Worm (Caenorhabditis elegans) whole organism, L2 larva: ENCODE results near the gene ubc-18.
A peak's percentile ranks its signal among the peaks of the same experiment; 100 is the strongest.

ENCODE experiments used
- C34F6.9 ChIP-seq: fragments of 150-350 bp; optimal IDR thresholded peaks from 2 replicates; lab custom pipeline; 2014; ENCODE audit warnings: missing biosample characterization, missing genetic modification characterization
- F13H6.1 ChIP-seq: sonication (generic microtip); optimal IDR thresholded peaks from 2 replicates; lab custom pipeline; 2016; ENCODE audit warnings: missing genetic modification characterization, missing compliant biosample characterization
- R02D3.7 ChIP-seq: fragments of 150-350 bp; optimal IDR thresholded peaks from 2 replicates; lab custom pipeline; 2014; ENCODE audit warnings: missing biosample characterization, missing genetic modification characterization
- Y55F3AM.14 ChIP-seq: fragments of 200-800 bp; sonication (Bioruptor generic); optimal IDR thresholded peaks from 2 replicates; lab custom pipeline; 2018; ENCODE audit warnings: mild to moderate bottlenecking, missing genetic modification characterization, missing compliant biosample characterization
- alr-1 ChIP-seq: fragments of 150-350 bp; optimal IDR thresholded peaks from 2 replicates; lab custom pipeline; 2014; ENCODE audit warnings: missing biosample characterization, missing genetic modification characterization
- aly-2 ChIP-seq: fragments of 150-350 bp; optimal IDR thresholded peaks from 2 replicates; lab custom pipeline; 2014; ENCODE audit warnings: missing biosample characterization, missing genetic modification characterization
- ama-1 ChIP-seq: fragments of 150-350 bp; optimal IDR thresholded peaks from 2 replicates; lab custom pipeline; 2018; ENCODE audit warnings: inconsistent platforms
- blmp-1 ChIP-seq: sonication (generic microtip); optimal IDR thresholded peaks from 2 replicates; lab custom pipeline; 2017; ENCODE audit warnings: missing genetic modification characterization, mild to moderate bottlenecking, missing compliant biosample characterization, antibody characterized with exemption, moderate library complexity; ENCODE audit not compliant: insufficient read depth
- ceh-82 ChIP-seq: fragments of 150-350 bp; optimal IDR thresholded peaks from 2 replicates; lab custom pipeline; 2014; ENCODE audit warnings: missing biosample characterization, missing genetic modification characterization
- crh-2 ChIP-seq: sonication (generic microtip); optimal IDR thresholded peaks from 2 replicates; lab custom pipeline; 2017; ENCODE audit warnings: missing biosample characterization, missing genetic modification characterization
- dmd-4 ChIP-seq: sonication (generic microtip); optimal IDR thresholded peaks from 2 replicates; lab custom pipeline; 2017; ENCODE audit warnings: missing biosample characterization, missing genetic modification characterization
- elt-1 ChIP-seq: fragments of 150-350 bp; optimal IDR thresholded peaks from 2 replicates; lab custom pipeline; 2014; ENCODE audit warnings: missing biosample characterization, missing genetic modification characterization
- elt-3 ChIP-seq: sonication (generic microtip); optimal IDR thresholded peaks from 2 replicates; lab custom pipeline; 2017; ENCODE audit warnings: missing biosample characterization, missing genetic modification characterization
- fos-1 ChIP-seq: fragments of 150-350 bp; optimal IDR thresholded peaks from 2 replicates; lab custom pipeline; 2014; ENCODE audit warnings: missing biosample characterization, missing genetic modification characterization
- gmeb-1 ChIP-seq: fragments of 150-350 bp; optimal IDR thresholded peaks from 2 replicates; lab custom pipeline; 2014; ENCODE audit warnings: missing biosample characterization, missing genetic modification characterization
- lin-11 ChIP-seq: fragments of 150-350 bp; sonication (generic microtip); optimal IDR thresholded peaks from 2 replicates; lab custom pipeline; 2014; ENCODE audit warnings: missing biosample characterization, missing genetic modification characterization, inconsistent platforms, mixed read lengths
- lin-13 ChIP-seq: fragments of 150-350 bp; optimal IDR thresholded peaks from 2 replicates; lab custom pipeline; 2014; ENCODE audit warnings: missing biosample characterization, missing genetic modification reagents, missing genetic modification characterization
- lin-39 ChIP-seq: fragments of 150-350 bp; optimal IDR thresholded peaks from 2 replicates; lab custom pipeline; 2014; ENCODE audit warnings: missing biosample characterization, missing genetic modification reagents, missing genetic modification characterization
- lsy-2 ChIP-seq, 2 experiments: fragments of 150-350 bp in 1 of 2; sonication (generic microtip) in 1 of 2; optimal IDR thresholded peaks; 2 replicates each; lab custom pipeline; 2014 to 2017; ENCODE audit warnings: missing biosample characterization in 2 of 2, missing genetic modification characterization in 2 of 2
- mab-5 ChIP-seq: fragments of 150-350 bp; optimal IDR thresholded peaks from 2 replicates; lab custom pipeline; 2014; ENCODE audit warnings: missing biosample characterization, missing genetic modification characterization
- mdl-1 ChIP-seq, 2 experiments: fragments of 150-350 bp in 1 of 2; sonication (generic microtip) in 1 of 2; optimal IDR thresholded peaks; 2 replicates each; lab custom pipeline; 2017; ENCODE audit warnings: missing biosample characterization in 2 of 2, missing genetic modification characterization in 2 of 2
- nhr-10 ChIP-seq: sonication (generic microtip); optimal IDR thresholded peaks from 2 replicates; lab custom pipeline; 2017; ENCODE audit warnings: missing biosample characterization, missing genetic modification characterization
- nhr-11 ChIP-seq: fragments of 150-350 bp; optimal IDR thresholded peaks from 2 replicates; lab custom pipeline; 2014; ENCODE audit warnings: missing biosample characterization, missing genetic modification characterization
- nhr-12 ChIP-seq: fragments of 150-350 bp; optimal IDR thresholded peaks from 2 replicates; lab custom pipeline; 2014; ENCODE audit warnings: missing biosample characterization, missing genetic modification characterization
- nhr-129 ChIP-seq: fragments of 150-350 bp; optimal IDR thresholded peaks from 2 replicates; lab custom pipeline; 2014; ENCODE audit warnings: missing biosample characterization, missing genetic modification characterization
- nhr-21 ChIP-seq: fragments of 150-350 bp; optimal IDR thresholded peaks from 2 replicates; lab custom pipeline; 2014; ENCODE audit warnings: missing biosample characterization, missing genetic modification characterization
- nhr-23 ChIP-seq: fragments of 150-350 bp; optimal IDR thresholded peaks from 2 replicates; lab custom pipeline; 2014; ENCODE audit warnings: missing biosample characterization, missing genetic modification reagents, missing genetic modification characterization
- nhr-237 ChIP-seq: fragments of 150-350 bp; optimal IDR thresholded peaks from 2 replicates; lab custom pipeline; 2014; ENCODE audit warnings: missing biosample characterization, missing genetic modification characterization
- peb-1 ChIP-seq: fragments of 150-350 bp; optimal IDR thresholded peaks from 2 replicates; lab custom pipeline; 2014; ENCODE audit warnings: missing biosample characterization, missing genetic modification characterization
- skn-1 ChIP-seq: sonication (generic microtip); optimal IDR thresholded peaks from 2 replicates; lab custom pipeline; 2017; ENCODE audit warnings: missing biosample characterization, missing genetic modification characterization
- sma-3 ChIP-seq: sonication (generic microtip); optimal IDR thresholded peaks from 2 replicates; lab custom pipeline; 2016; ENCODE audit warnings: missing genetic modification reagents, missing genetic modification characterization, missing compliant biosample characterization
- sma-9 ChIP-seq, 2 experiments: fragments of 150-350 bp in 1 of 2; sonication (generic microtip) in 1 of 2; optimal IDR thresholded peaks; 2 replicates each; lab custom pipeline; 2014 to 2016; ENCODE audit warnings: missing genetic modification characterization in 2 of 2, mild to moderate bottlenecking in 1 of 2, missing biosample characterization in 1 of 2, missing compliant biosample characterization in 1 of 2, missing genetic modification reagents in 1 of 2, moderate library complexity in 1 of 2
- snpc-4 ChIP-seq: fragments of 150-350 bp; optimal IDR thresholded peaks from 2 replicates; lab custom pipeline; 2014; ENCODE audit warnings: missing biosample characterization, missing genetic modification characterization
- unc-55 ChIP-seq: fragments of 150-350 bp; sonication (generic microtip); optimal IDR thresholded peaks from 3 replicates; lab custom pipeline; 2014; ENCODE audit warnings: missing biosample characterization, missing genetic modification reagents, missing genetic modification characterization
- unc-62 ChIP-seq: fragments of 150-350 bp; optimal IDR thresholded peaks from 2 replicates; lab custom pipeline; 2014; ENCODE audit warnings: missing biosample characterization, missing genetic modification reagents, missing genetic modification characterization
- zag-1 ChIP-seq: fragments of 150-350 bp; optimal IDR thresholded peaks from 2 replicates; lab custom pipeline; 2014; ENCODE audit warnings: missing biosample characterization, missing genetic modification characterization
- ztf-1 ChIP-seq: fragments of 200-800 bp; sonication (Bioruptor generic); conservative IDR thresholded peaks from 2 replicates; pipeline ENCODE4 v1.3.6; 2022; ENCODE audit warnings: missing genetic modification characterization, missing compliant biosample characterization
- ztf-11 ChIP-seq: sonication (generic microtip); optimal IDR thresholded peaks from 2 replicates; lab custom pipeline; 2017; ENCODE audit warnings: missing biosample characterization, missing genetic modification characterization
- ztf-4 ChIP-seq: fragments of 150-350 bp; optimal IDR thresholded peaks from 2 replicates; lab custom pipeline; 2014; ENCODE audit warnings: missing biosample characterization, missing genetic modification characterization

The ubc-18 gene

ce11 chrIII:7045643-7046042 lies 22.7 kb downstream of the ubc-18 start, which contains the start of gene R01H2.7:
Gene R01H2.7, minus strand, starts transcription at chrIII:7045743.
- TF ChIP-seq ztf-1 (GFP tag; lab: Robert Waterston, UW), result no peak
- no peak for TF ChIP-seq lsy-2 (tag; optimal IDR thresholded peaks at IDR 0.05; lab: Kevin White, UChicago)
- TF ChIP-seq elt-3 (tag; lab: Kevin White, UChicago), result no peak
- no peak for TF ChIP-seq mab-5 (tag; lab: Kevin White, UChicago)
- no peak for TF ChIP-seq nhr-10 (tag; lab: Kevin White, UChicago)
- no peak for TF ChIP-seq snpc-4 (tag; lab: Kevin White, UChicago)
- no peak for TF ChIP-seq sma-9 (GFP tag; optimal IDR thresholded peaks at IDR 0.05; lab: Kevin White, UChicago)
- TF ChIP-seq sma-9 (tag; optimal IDR thresholded peaks at IDR 0.05; lab: Kevin White, UChicago), result no peak
- no peak for TF ChIP-seq ceh-82 (tag; lab: Kevin White, UChicago)
- TF ChIP-seq gmeb-1 (tag; lab: Kevin White, UChicago), result no peak
- TF ChIP-seq nhr-237, result no peak
- no peak for TF ChIP-seq lin-11
- no peak for TF ChIP-seq ztf-4 (tag; lab: Kevin White, UChicago)
- TF ChIP-seq zag-1, result no peak
- no peak for TF ChIP-seq unc-55 (GFP tag; lab: Kevin White, UChicago)
- no peak for TF ChIP-seq alr-1
- TF ChIP-seq peb-1 (tag; lab: Kevin White, UChicago), result no peak
- TF ChIP-seq ama-1, result no peak
- no peak for TF ChIP-seq aly-2
- no peak for TF ChIP-seq nhr-23 (tag; lab: Kevin White, UChicago)
- no peak for TF ChIP-seq elt-1 (tag; lab: Kevin White, UChicago)

ce11 chrIII:7034252-7035223 lies 33.8 kb downstream of the ubc-18 start:
- TF ChIP-seq skn-1 (tag; lab: Kevin White, UChicago), result no peak
- no peak for TF ChIP-seq nhr-21 (tag; lab: Kevin White, UChicago)
- TF ChIP-seq unc-62 (GFP tag; lab: Kevin White, UChicago), result no peak
- no peak for TF ChIP-seq Y55F3AM.14 (GFP tag; lab: Kevin White, UChicago)
- no peak for TF ChIP-seq ama-1
- TF ChIP-seq lin-39 (tag; lab: Kevin White, UChicago), result no peak
- TF ChIP-seq R02D3.7 (tag; lab: Kevin White, UChicago), result no peak
- TF ChIP-seq blmp-1, result no peak
- TF ChIP-seq dmd-4 (tag; lab: Kevin White, UChicago), result no peak
- TF ChIP-seq nhr-10 (tag; lab: Kevin White, UChicago), result no peak
- no peak for TF ChIP-seq nhr-23 (tag; lab: Kevin White, UChicago)
- no peak for TF ChIP-seq sma-3 (GFP tag; lab: Kevin White, UChicago)
- TF ChIP-seq mdl-1 (tag; optimal IDR thresholded peaks at IDR 0.05; lab: Kevin White, UChicago), result no peak
- TF ChIP-seq fos-1, result no peak
- no peak for TF ChIP-seq elt-1 (tag; lab: Kevin White, UChicago)
- no peak for TF ChIP-seq peb-1 (tag; lab: Kevin White, UChicago)
- no peak for TF ChIP-seq snpc-4 (tag; lab: Kevin White, UChicago)

- TF ChIP-seq ztf-1 (GFP tag; lab: Robert Waterston, UW) (no peak), fos-1 (peak; percentile 3), Y55F3AM.14 (GFP tag; lab: Kevin White, UChicago) (no peak)
These were observed 36.3 kb downstream of the ubc-18 start for ce11 chrIII:7032070-7032469.

ce11 chrIII:7030044-7030804 lies 38.1 kb downstream of the ubc-18 start:
- peak; percentile 18 for TF ChIP-seq sma-3 (GFP tag; lab: Kevin White, UChicago)
- peak in 1 of 2 experiments; percentile 52 for TF ChIP-seq lsy-2 (tag; optimal IDR thresholded peaks at IDR 0.05; lab: Kevin White, UChicago)
- no peak for TF ChIP-seq nhr-11 (tag; lab: Kevin White, UChicago)
- TF ChIP-seq sma-9 (GFP tag; optimal IDR thresholded peaks at IDR 0.05; lab: Kevin White, UChicago), result peak; percentile 49
- TF ChIP-seq sma-9 (tag; optimal IDR thresholded peaks at IDR 0.05; lab: Kevin White, UChicago), result no peak
- peak; percentile 62 for TF ChIP-seq nhr-129 (tag; lab: Kevin White, UChicago)
- no peak for TF ChIP-seq nhr-12 (tag; lab: Kevin White, UChicago)
- peak; percentile 62 for TF ChIP-seq unc-55 (GFP tag; lab: Kevin White, UChicago)
- peak; percentile 27 for TF ChIP-seq gmeb-1 (tag; lab: Kevin White, UChicago)
- peak; percentile 38 for TF ChIP-seq F13H6.1 (tag; lab: Kevin White, UChicago)
- no peak for TF ChIP-seq ztf-11 (tag; lab: Kevin White, UChicago)
- TF ChIP-seq lin-13 (GFP tag; lab: Kevin White, UChicago), result peak; percentile 27
- peak; percentile 19 for TF ChIP-seq C34F6.9 (tag; lab: Kevin White, UChicago)
- TF ChIP-seq snpc-4 (tag; lab: Kevin White, UChicago), result peak; percentile 94
- TF ChIP-seq crh-2 (tag; lab: Kevin White, UChicago), result peak; percentile 43
- no peak for TF ChIP-seq blmp-1
